Fruit fly (Drosophila melanogaster): ENCODE data around the gene CG31436.

CG31436 gene

DNA sequence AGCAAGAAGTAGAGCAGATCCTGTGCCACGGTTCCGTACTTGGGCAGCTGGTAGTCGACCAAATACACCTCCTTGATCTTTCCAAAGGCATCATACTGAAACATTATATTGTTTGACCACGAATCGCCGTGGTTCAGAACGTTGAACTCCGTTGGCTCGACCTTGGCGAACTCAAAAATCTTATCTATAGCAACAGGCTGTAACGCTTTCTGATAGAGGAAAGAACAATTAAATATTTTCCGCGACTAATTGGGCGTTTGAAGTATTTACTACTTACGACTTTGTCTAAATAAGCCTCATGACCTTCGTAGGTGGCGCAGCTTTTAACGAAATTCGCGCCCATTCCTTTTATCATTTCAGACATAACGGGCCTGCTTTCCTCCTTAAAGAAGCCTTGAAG lies 17.7 kb downstream of the CG31436 start:
- TF ChIP-seq CG5204 (GFP tag; optimal IDR thresholded peaks at IDR 0.05) (no peak), bab1 (GFP tag; optimal IDR thresholded peaks at IDR 0.05) (no peak), CG7045 (GFP tag; optimal IDR thresholded peaks at IDR 0.05) (no peak), toe (GFP tag; optimal IDR thresholded peaks at IDR 0.05) (no peak), CG1620 (GFP tag; optimal IDR thresholded peaks at IDR 0.05) (no peak), pad (GFP tag; optimal IDR thresholded peaks at IDR 0.05) (no peak), CG11617 (GFP tag; optimal IDR thresholded peaks at IDR 0.05) (no peak), Hr96 (GFP tag; optimal IDR thresholded peaks at IDR 0.05) (no peak), CG14711 (tag; optimal IDR thresholded peaks at IDR 0.05) (no peak), cic (GFP tag; optimal IDR thresholded peaks at IDR 0.05) (no peak), cnc (optimal IDR thresholded peaks at IDR 0.05) (no peak), tj (GFP tag; optimal IDR thresholded peaks at IDR 0.05) (no peak)

DNA sequence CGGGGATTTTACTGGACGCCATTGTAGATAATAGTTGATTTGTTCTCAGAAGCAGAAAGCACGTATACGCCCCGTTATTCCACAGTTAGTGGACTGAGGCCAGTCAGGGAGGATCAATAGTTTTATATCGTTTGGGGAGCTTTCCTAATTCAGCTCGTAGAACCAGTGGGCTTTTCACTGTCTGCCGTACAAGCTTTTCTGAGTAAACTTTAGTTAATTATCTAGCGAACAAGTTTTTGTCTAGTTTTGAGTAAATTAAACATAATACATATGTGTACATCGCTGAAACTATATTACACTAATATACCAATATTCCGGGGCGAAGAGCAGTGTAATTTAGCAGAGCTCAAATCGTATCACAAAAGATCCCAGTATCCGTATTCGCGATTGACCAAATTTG lies 18.7 kb downstream of the CG31436 start, which contains the start of gene CG10562:
Gene CG10562 (minus strand): TSS at position 101 of the 400 bp plus-strand sequence.
- TF ChIP-seq cic (GFP tag; optimal IDR thresholded peaks at IDR 0.05) (peak; percentile 28), CG12768 (GFP tag; optimal IDR thresholded peaks at IDR 0.05) (peak; percentile 10), CG7101 (tag; optimal IDR thresholded peaks at IDR 0.05) (no peak)

DNA sequence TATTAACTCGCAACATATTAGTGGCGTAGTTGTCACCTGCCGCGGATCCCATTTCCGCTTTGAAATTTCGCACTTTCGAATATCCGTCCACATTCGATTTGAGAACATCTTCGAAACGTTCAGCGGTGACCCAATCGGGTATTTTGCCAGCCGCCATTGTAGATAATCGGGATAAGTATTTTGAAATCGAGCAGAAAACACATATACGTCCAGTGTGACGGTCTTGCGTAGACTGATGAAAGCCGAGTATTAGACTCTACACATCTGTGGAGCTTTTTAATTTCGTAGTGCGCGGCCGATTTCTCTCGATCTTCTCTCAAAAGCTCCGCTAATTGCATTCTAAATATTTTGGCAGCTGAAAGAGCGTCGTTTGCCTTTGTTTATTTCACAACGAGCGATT lies 25.1 kb downstream of the CG31436 start, which contains the start of gene CHKov1:
Gene CHKov1 (minus strand): TSS at position 238 of the 400 bp plus-strand sequence.
- TF ChIP-seq CG11617 (GFP tag; optimal IDR thresholded peaks at IDR 0.05), result peak; percentile 13
- no peak for TF ChIP-seq Clk (GFP tag; optimal IDR thresholded peaks at IDR 0.05)
- peak; percentile 21 for TF ChIP-seq CG12768 (GFP tag; optimal IDR thresholded peaks at IDR 0.05)
- no peak for TF ChIP-seq pad (GFP tag; optimal IDR thresholded peaks at IDR 0.05)
- no peak for TF ChIP-seq CG14711 (tag; optimal IDR thresholded peaks at IDR 0.05)
- TF ChIP-seq Hr96 (GFP tag; optimal IDR thresholded peaks at IDR 0.05), result no peak
- TF ChIP-seq CG7101 (tag; optimal IDR thresholded peaks at IDR 0.05), result no peak
- peak; percentile 1 for TF ChIP-seq cic (GFP tag; optimal IDR thresholded peaks at IDR 0.05)
- no peak for TF ChIP-seq CG7045 (GFP tag; optimal IDR thresholded peaks at IDR 0.05)
- no peak for TF ChIP-seq CG1620 (GFP tag; optimal IDR thresholded peaks at IDR 0.05)
- TF ChIP-seq ovo (GFP tag; optimal IDR thresholded peaks at IDR 0.05), result no peak
- peak; percentile 43 for TF ChIP-seq CG33017 (tag; optimal IDR thresholded peaks at IDR 0.05)
- no peak for TF ChIP-seq tj (GFP tag; optimal IDR thresholded peaks at IDR 0.05)
- TF ChIP-seq kay (GFP tag; ENCODE audit: borderline replicate concordance), result no peak
- TF ChIP-seq bab1 (GFP tag; optimal IDR thresholded peaks at IDR 0.05), result no peak
- no peak for TF ChIP-seq CG5204 (GFP tag; optimal IDR thresholded peaks at IDR 0.05)
- no peak for TF ChIP-seq cnc (optimal IDR thresholded peaks at IDR 0.05)
- TF ChIP-seq Crg-1 (GFP tag; optimal IDR thresholded peaks at IDR 0.05), result no peak
- no peak for TF ChIP-seq Mnt (GFP tag; optimal IDR thresholded peaks at IDR 0.05)
- no peak for TF ChIP-seq toe (GFP tag; optimal IDR thresholded peaks at IDR 0.05)

DNA sequence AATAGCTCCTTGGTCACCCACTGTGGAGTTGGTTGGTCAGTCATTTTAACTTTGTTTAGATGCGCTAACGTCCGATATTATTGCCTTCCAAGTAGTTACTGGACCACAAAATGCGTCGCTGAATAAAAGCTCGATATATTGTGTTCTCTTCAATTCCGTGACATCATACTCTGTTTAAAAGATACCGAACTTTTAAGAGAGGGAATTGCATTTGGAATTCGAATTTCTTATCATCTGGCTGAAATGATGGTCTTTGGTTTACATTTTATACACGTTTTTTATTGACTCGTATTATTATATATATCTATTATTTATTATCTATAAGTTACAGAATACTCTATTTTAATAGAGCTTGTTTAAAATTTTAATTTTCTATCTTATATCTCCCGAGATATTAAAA lies 27.2 kb downstream of the CG31436 start, which contains the start of gene CHKov2:
Gene CHKov2 (minus strand): TSS at position 101 of the 400 bp plus-strand sequence.
- TF ChIP-seq toe (GFP tag; optimal IDR thresholded peaks at IDR 0.05) (no peak), cic (GFP tag; optimal IDR thresholded peaks at IDR 0.05) (peak; percentile 5)

DNA sequence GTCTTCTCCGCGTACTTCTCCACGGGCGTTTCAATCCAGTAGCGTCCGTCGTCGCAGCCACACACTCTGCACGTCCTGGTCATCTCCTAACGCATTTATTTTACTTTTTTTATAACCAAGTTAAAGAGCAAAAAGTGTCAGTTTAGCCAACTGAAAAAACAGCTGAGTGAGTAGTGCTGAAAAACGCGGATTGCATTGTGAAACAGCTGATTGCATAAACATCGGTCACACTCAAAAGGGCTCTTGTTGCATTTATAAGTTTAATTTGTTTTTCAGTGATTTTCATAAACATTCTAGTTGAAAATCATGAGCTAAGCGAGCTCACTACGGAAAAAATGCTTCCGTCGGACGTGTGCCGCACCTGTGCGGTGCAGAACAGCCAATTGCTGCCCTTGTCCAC lies 31.1 kb downstream of the CG31436 start, which contains the start of the genes CG10669 and CG11902:
Gene CG10669 (minus strand): TSS at position 179 of the 400 bp plus-strand sequence.
Gene CG11902 (plus strand): TSS at position 193 of the 400 bp plus-strand sequence.
- TF ChIP-seq CG11617 (GFP tag; optimal IDR thresholded peaks at IDR 0.05) (no peak), bab1 (GFP tag; optimal IDR thresholded peaks at IDR 0.05) (peak; percentile 67), CG14711 (tag; optimal IDR thresholded peaks at IDR 0.05) (no peak), Crg-1 (GFP tag; optimal IDR thresholded peaks at IDR 0.05) (no peak), Mnt (GFP tag; optimal IDR thresholded peaks at IDR 0.05) (peak; percentile 12), cic (GFP tag; optimal IDR thresholded peaks at IDR 0.05) (no peak), CG7045 (GFP tag; optimal IDR thresholded peaks at IDR 0.05) (no peak), toe (GFP tag; optimal IDR thresholded peaks at IDR 0.05) (no peak)

DNA sequence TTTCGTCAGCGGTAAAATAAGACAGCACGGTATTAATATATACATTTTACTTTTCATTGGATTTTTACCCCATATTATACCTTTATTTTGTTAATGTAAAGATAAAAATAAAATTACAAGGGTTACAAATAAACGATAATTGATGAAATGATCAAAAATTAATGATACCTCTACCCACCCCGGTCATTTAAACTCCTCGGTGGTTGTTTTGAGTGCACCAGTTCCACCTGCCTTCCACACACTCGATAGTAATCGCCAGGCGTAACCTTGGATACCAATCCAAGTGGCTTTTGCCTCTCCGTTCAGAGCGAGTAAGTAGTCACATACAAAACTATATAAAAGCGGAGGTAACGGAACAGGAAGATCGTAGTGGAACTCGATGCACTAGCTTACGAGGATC lies 36.0 kb downstream of the CG31436 start, which contains the start of gene rha:
Gene rha (plus strand): TSS at position 301 of the 400 bp plus-strand sequence.
- TF ChIP-seq cnc (optimal IDR thresholded peaks at IDR 0.05), result no peak
- TF ChIP-seq toe (GFP tag; optimal IDR thresholded peaks at IDR 0.05), result no peak
- TF ChIP-seq CG5204 (GFP tag; optimal IDR thresholded peaks at IDR 0.05), result no peak
- no peak for TF ChIP-seq CG14711 (tag; optimal IDR thresholded peaks at IDR 0.05)
- no peak for TF ChIP-seq CG7101 (tag; optimal IDR thresholded peaks at IDR 0.05)
- TF ChIP-seq pad (GFP tag; optimal IDR thresholded peaks at IDR 0.05), result no peak
- no peak for TF ChIP-seq bab1 (GFP tag; optimal IDR thresholded peaks at IDR 0.05)
- no peak for TF ChIP-seq tj (GFP tag; optimal IDR thresholded peaks at IDR 0.05)
- no peak for TF ChIP-seq Clk (GFP tag; optimal IDR thresholded peaks at IDR 0.05)
- no peak for TF ChIP-seq CG33017 (tag; optimal IDR thresholded peaks at IDR 0.05)
- TF ChIP-seq Mnt (GFP tag; optimal IDR thresholded peaks at IDR 0.05), result no peak
- TF ChIP-seq CG11617 (GFP tag; optimal IDR thresholded peaks at IDR 0.05), result no peak
- no peak for TF ChIP-seq CG1620 (GFP tag; optimal IDR thresholded peaks at IDR 0.05)
- no peak for TF ChIP-seq CG7045 (GFP tag; optimal IDR thresholded peaks at IDR 0.05)

DNA sequence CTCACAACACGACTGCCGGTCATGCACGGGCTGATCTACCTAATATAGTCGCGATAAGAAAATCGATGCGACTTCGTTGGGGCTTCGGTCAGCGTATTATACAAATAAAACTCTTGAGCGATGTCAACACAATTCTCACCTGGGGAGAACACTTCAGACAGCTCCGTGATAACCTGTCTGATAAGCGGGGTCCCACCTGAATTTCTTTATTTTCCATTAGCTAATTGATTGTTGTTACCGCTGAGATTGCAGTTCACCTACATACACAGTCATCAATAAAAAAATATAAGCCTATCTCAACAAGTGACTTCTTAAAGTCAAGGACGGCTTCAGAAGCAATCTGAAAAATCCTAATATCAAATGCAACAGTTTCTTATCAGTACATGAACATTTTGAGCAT lies 43.0 kb downstream of the CG31436 start, which contains the start of gene tobi:
Gene tobi (minus strand): TSS at position 23 of the 400 bp plus-strand sequence.
- TF ChIP-seq tj (GFP tag; optimal IDR thresholded peaks at IDR 0.05), result peak; percentile 43
- TF ChIP-seq CG11617 (GFP tag; optimal IDR thresholded peaks at IDR 0.05), result no peak

Measured in whole organism, adult.